Worm (Caenorhabditis elegans): Measurements from ENCODE around the gene nstp-5.

The nstp-5 gene

ce11 chrIV:12834417-12834731 is 21.0 kb upstream of the nstp-5 start:
- peak; percentile 33 for TF ChIP-seq nfya-1 (tag; optimal IDR thresholded peaks at IDR 0.05; ENCODE audit: insufficient read depth)
- TF ChIP-seq ama-1 (optimal IDR thresholded peaks at IDR 0.05), result no peak
- TF ChIP-seq pha-4 (tag; optimal IDR thresholded peaks at IDR 0.05), result peak; percentile 39
- no peak for TF ChIP-seq sea-2 (GFP tag; optimal IDR thresholded peaks at IDR 0.05)
- no peak for TF ChIP-seq nhr-25 (tag; optimal IDR thresholded peaks at IDR 0.05)
- no peak for TF ChIP-seq lin-39 (tag; optimal IDR thresholded peaks at IDR 0.05)
- TF ChIP-seq zag-1 (tag; optimal IDR thresholded peaks at IDR 0.05), result no peak
- no peak for TF ChIP-seq elt-3 (tag; optimal IDR thresholded peaks at IDR 0.05)
- peak; percentile 35 for TF ChIP-seq nhr-23 (tag; optimal IDR thresholded peaks at IDR 0.05)

ce11 chrIV:12835363-12835762 is 20.0 kb upstream of the nstp-5 start:
- peak; percentile 11 for TF ChIP-seq nhr-25 (tag; optimal IDR thresholded peaks at IDR 0.05)
- TF ChIP-seq ceh-82 (tag; optimal IDR thresholded peaks at IDR 0.05), result no peak

ce11 chrIV:12836208-12836607 is 19.1 kb upstream of the nstp-5 start, which contains the start of gene M02B1.3:
Gene M02B1.3 (plus strand): TSS chrIV:12836508.
- TF ChIP-seq mml-1 (tag; optimal IDR thresholded peaks at IDR 0.05), result no peak
- peak; percentile 7 for TF ChIP-seq lin-39 (tag; optimal IDR thresholded peaks at IDR 0.05)
- TF ChIP-seq nfya-1 (tag; optimal IDR thresholded peaks at IDR 0.05; ENCODE audit: insufficient read depth), result peak; percentile 31

- TF ChIP-seq unc-39 (tag; optimal IDR thresholded peaks at IDR 0.05) (no peak), nhr-25 (tag; optimal IDR thresholded peaks at IDR 0.05) (peak; percentile 5), nfya-1 (tag; optimal IDR thresholded peaks at IDR 0.05; ENCODE audit: insufficient read depth) (peak; percentile 17), mml-1 (tag; optimal IDR thresholded peaks at IDR 0.05) (no peak), ceh-28 (tag; optimal IDR thresholded peaks at IDR 0.05) (no peak), lsy-12 (tag; optimal IDR thresholded peaks at IDR 0.05) (no peak), lin-15B (tag; optimal IDR thresholded peaks at IDR 0.05) (no peak), nhr-28 (tag; optimal IDR thresholded peaks at IDR 0.05) (no peak), ZK546.5 (tag; optimal IDR thresholded peaks at IDR 0.05) (no peak), ceh-82 (tag; optimal IDR thresholded peaks at IDR 0.05) (no peak), elt-2 (tag; optimal IDR thresholded peaks at IDR 0.05) (peak; percentile 17), hmg-11 (tag; optimal IDR thresholded peaks at IDR 0.05) (peak; percentile 40), lin-39 (tag; optimal IDR thresholded peaks at IDR 0.05) (no peak), pha-4 (tag; optimal IDR thresholded peaks at IDR 0.05) (peak; percentile 62), elt-1 (tag; optimal IDR thresholded peaks at IDR 0.05) (no peak), snpc-4 (tag; optimal IDR thresholded peaks at IDR 0.05) (no peak), fos-1 (tag; optimal IDR thresholded peaks at IDR 0.05) (no peak), nhr-43 (tag; optimal IDR thresholded peaks at IDR 0.05; ENCODE audit: poor library complexity, severe bottlenecking) (no peak), pqm-1 (tag; optimal IDR thresholded peaks at IDR 0.05) (no peak), ceh-16 (tag; optimal IDR thresholded peaks at IDR 0.05) (no peak), ztf-11 (tag; optimal IDR thresholded peaks at IDR 0.05) (no peak), egl-5 (tag; optimal IDR thresholded peaks at IDR 0.05) (no peak), nhr-76 (tag; optimal IDR thresholded peaks at IDR 0.05) (no peak), eor-1 (tag; optimal IDR thresholded peaks at IDR 0.05) (no peak), tbx-2 (tag; optimal IDR thresholded peaks at IDR 0.05) (no peak), nhr-11 (tag; optimal IDR thresholded peaks at IDR 0.05) (no peak), nhr-237 (tag; optimal IDR thresholded peaks at IDR 0.05) (no peak), aly-2 (tag; optimal IDR thresholded peaks at IDR 0.05) (no peak)
These were observed 15.0 kb upstream of the nstp-5 start for ce11 chrIV:12840348-12840747.

ce11 chrIV:12840873-12841272 is 14.5 kb upstream of the nstp-5 start:
- TF ChIP-seq ztf-4 (tag; optimal IDR thresholded peaks at IDR 0.05), result no peak
- TF ChIP-seq ztf-11 (tag; optimal IDR thresholded peaks at IDR 0.05), result no peak
- no peak for TF ChIP-seq lsy-12 (tag; optimal IDR thresholded peaks at IDR 0.05)
- no peak for TF ChIP-seq pqm-1 (tag; optimal IDR thresholded peaks at IDR 0.05)
- TF ChIP-seq zag-1 (tag; optimal IDR thresholded peaks at IDR 0.05), result no peak
- TF ChIP-seq fos-1 (tag; optimal IDR thresholded peaks at IDR 0.05), result no peak
- TF ChIP-seq ceh-28 (tag; optimal IDR thresholded peaks at IDR 0.05), result no peak
- TF ChIP-seq daf-12 (tag; optimal IDR thresholded peaks at IDR 0.05), result no peak
- TF ChIP-seq lin-39 (tag; optimal IDR thresholded peaks at IDR 0.05), result no peak
- no peak for TF ChIP-seq pha-4 (tag; optimal IDR thresholded peaks at IDR 0.05)
- no peak for TF ChIP-seq lin-15B (tag; optimal IDR thresholded peaks at IDR 0.05)
- no peak for TF ChIP-seq nhr-77 (tag; optimal IDR thresholded peaks at IDR 0.05)
- TF ChIP-seq tbx-2 (tag; optimal IDR thresholded peaks at IDR 0.05), result no peak
- no peak for TF ChIP-seq nhr-76 (tag; optimal IDR thresholded peaks at IDR 0.05)
- no peak for TF ChIP-seq sea-2 (GFP tag; optimal IDR thresholded peaks at IDR 0.05)
- no peak for TF ChIP-seq elt-3 (tag; optimal IDR thresholded peaks at IDR 0.05)
- no peak for TF ChIP-seq nhr-67 (tag; optimal IDR thresholded peaks at IDR 0.05)
